Fruit fly (Drosophila melanogaster): Measurements from ENCODE around the gene DCTN1-p150.

Gene DCTN1-p150

DNA sequence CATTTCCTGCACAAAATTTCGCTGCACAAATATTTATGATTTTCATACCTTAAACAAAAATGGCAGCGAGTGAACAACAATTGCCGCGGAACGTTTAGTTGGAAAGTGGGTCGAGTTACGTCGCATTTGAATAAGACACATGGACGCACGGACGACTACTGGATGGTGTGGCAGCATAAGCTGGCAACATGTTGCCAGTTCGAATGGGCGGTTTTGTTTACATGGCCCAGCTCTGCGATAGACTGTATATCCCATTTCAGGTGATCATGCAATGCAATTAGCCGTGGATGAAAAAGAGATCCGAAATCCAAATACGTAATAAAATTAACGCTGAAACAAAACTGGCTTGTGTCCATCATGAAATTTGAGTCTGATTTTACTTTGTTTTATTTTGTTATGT lies 27.5 kb downstream of the DCTN1-p150 start:
- no peak for TF ChIP-seq CG15710 (tag; optimal IDR thresholded peaks at IDR 0.05)
- no peak for TF ChIP-seq CG34367 (tag; optimal IDR thresholded peaks at IDR 0.05)
- no peak for TF ChIP-seq CG17806 (tag; optimal IDR thresholded peaks at IDR 0.05)
- TF ChIP-seq CG32121 (GFP tag; IDR thresholded peaks at IDR 0.05) = no peak
- no peak for TF ChIP-seq CG10348 (GFP tag; IDR thresholded peaks at IDR 0.05)
- TF ChIP-seq CG8159 (tag; optimal IDR thresholded peaks at IDR 0.05) = no peak
- no peak for TF ChIP-seq CG9948 (tag; optimal IDR thresholded peaks at IDR 0.05)
- TF ChIP-seq D1 (tag; optimal IDR thresholded peaks at IDR 0.05) = no peak
- TF ChIP-seq CG13204 (GFP tag; optimal IDR thresholded peaks at IDR 0.05) = no peak
- TF ChIP-seq Pif1A (GFP tag; optimal IDR thresholded peaks at IDR 0.05) = no peak
- no peak for TF ChIP-seq rn (GFP tag; IDR thresholded peaks at IDR 0.05)

DNA sequence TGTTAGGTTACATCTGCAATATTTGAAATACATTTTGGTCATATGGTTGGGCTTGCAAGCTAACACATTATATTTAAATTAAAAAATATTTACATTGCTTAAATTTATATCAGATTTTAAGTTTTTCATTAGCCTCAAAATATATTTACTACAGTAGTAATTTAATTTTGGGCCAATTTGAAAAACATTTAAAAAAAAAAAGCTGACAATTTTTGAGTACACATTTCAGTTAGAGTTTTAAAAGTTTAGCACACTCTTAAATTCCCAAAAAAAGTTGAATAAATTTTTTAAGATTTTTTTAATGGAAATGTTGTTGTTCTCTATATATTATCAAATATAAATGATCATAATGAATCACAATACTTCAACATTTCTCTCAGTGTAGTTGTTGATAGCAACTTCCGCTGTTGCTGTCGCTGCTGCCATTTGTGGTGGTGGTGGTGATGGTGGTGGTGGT lies 28.1 kb downstream of the DCTN1-p150 start:
- TF ChIP-seq CG4496 (GFP tag; IDR thresholded peaks at IDR 0.05) (0 out of 3 replicates have a peak, but pooled peaks have one; percentile 12), CG32121 (GFP tag; IDR thresholded peaks at IDR 0.05) (peak; percentile 29; the same call in 1 of the 2 replicates), CG17806 (tag; optimal IDR thresholded peaks at IDR 0.05) (peak; percentile 31), CG8159 (tag; optimal IDR thresholded peaks at IDR 0.05) (peak; percentile 57), Snoo (tag; optimal IDR thresholded peaks at IDR 0.05) (peak; percentile 19), EcR (GFP tag; optimal IDR thresholded peaks at IDR 0.05) (no peak), CG9948 (tag; optimal IDR thresholded peaks at IDR 0.05) (peak; percentile 63), Pif1A (GFP tag; optimal IDR thresholded peaks at IDR 0.05) (peak; percentile 39), CG34367 (tag; optimal IDR thresholded peaks at IDR 0.05) (peak; percentile 15), Pif1B (GFP tag; optimal IDR thresholded peaks at IDR 0.05) (no peak), CG14655 (GFP tag; optimal IDR thresholded peaks at IDR 0.05) (peak; percentile 80), CG10348 (GFP tag; IDR thresholded peaks at IDR 0.05) (no peak), CG8301 (tag; optimal IDR thresholded peaks at IDR 0.05) (peak; percentile 69), fd96Ca (GFP tag; IDR thresholded peaks at IDR 0.05) (no peak), rn (GFP tag; IDR thresholded peaks at IDR 0.05) (no peak), Ets98B (GFP tag; IDR thresholded peaks at IDR 0.05) (peak; percentile 37; the same call in 1 of the 2 replicates), CG15710 (tag; optimal IDR thresholded peaks at IDR 0.05) (peak; percentile 25), D1 (tag; optimal IDR thresholded peaks at IDR 0.05) (peak; percentile 43), CG12605 (GFP tag; IDR thresholded peaks at IDR 0.05) (no peak), gl (tag; optimal IDR thresholded peaks at IDR 0.05) (no peak), CG13204 (GFP tag; optimal IDR thresholded peaks at IDR 0.05) (no peak)

- TF ChIP-seq CG34367 (tag; optimal IDR thresholded peaks at IDR 0.05) = no peak
- TF ChIP-seq D1 (tag; optimal IDR thresholded peaks at IDR 0.05) = no peak
- no peak for TF ChIP-seq CG8159 (tag; optimal IDR thresholded peaks at IDR 0.05)
- TF ChIP-seq CG8301 (tag; optimal IDR thresholded peaks at IDR 0.05) = no peak
- TF ChIP-seq CG10348 (GFP tag; IDR thresholded peaks at IDR 0.05) = no peak
- no peak for TF ChIP-seq CG14655 (GFP tag; optimal IDR thresholded peaks at IDR 0.05)
- TF ChIP-seq EcR (GFP tag; optimal IDR thresholded peaks at IDR 0.05) = no peak
- TF ChIP-seq CG17806 (tag; optimal IDR thresholded peaks at IDR 0.05) = no peak
- no peak for TF ChIP-seq fd96Ca (GFP tag; IDR thresholded peaks at IDR 0.05)
- TF ChIP-seq CG32121 (GFP tag; IDR thresholded peaks at IDR 0.05) = no peak
- no peak for TF ChIP-seq gl (tag; optimal IDR thresholded peaks at IDR 0.05)
- no peak for TF ChIP-seq CG13204 (GFP tag; optimal IDR thresholded peaks at IDR 0.05)
- no peak for TF ChIP-seq CG4496 (GFP tag; IDR thresholded peaks at IDR 0.05)
- no peak for TF ChIP-seq Pif1B (GFP tag; optimal IDR thresholded peaks at IDR 0.05)
- no peak for TF ChIP-seq Snoo (tag; optimal IDR thresholded peaks at IDR 0.05)
- no peak for TF ChIP-seq Ets98B (GFP tag; IDR thresholded peaks at IDR 0.05)
- no peak for TF ChIP-seq rn (GFP tag; IDR thresholded peaks at IDR 0.05)
- no peak for TF ChIP-seq Pif1A (GFP tag; optimal IDR thresholded peaks at IDR 0.05)
Measured at dm6 chr3L:13957789-13958188, 28.6 kb downstream of the DCTN1-p150 start.

- TF ChIP-seq Pif1A (GFP tag; optimal IDR thresholded peaks at IDR 0.05) (no peak), CG4496 (GFP tag; IDR thresholded peaks at IDR 0.05) (peak; percentile 30; the same call in 1 of the 3 replicates)
Measured at dm6 chr3L:13964635-13965501, 35.7 kb downstream of the DCTN1-p150 start, which contains the start of the genes Meics, Nxf3 and ssp2. Meics (minus strand) TSS chr3L:13964702. Nxf3 (plus strand) TSS chr3L:13965203. ssp2 (plus strand) TSS chr3L:13965203.

DNA sequence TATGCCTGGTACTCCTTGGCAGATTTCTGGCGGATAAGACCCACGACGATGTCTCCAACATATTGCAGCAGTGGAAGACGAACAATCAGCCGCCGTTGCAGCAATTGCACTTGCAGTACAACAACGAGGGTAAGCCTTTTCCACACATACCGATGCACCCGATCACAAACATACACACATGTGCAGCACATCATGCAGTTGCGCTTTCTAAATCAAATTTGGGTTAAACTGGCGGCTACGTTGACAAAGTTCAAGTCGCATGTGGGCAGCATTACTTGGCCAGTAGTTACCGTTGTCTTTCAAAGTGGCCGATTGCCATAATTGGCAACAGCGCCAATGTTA lies 36.3 kb downstream of the DCTN1-p150 start:
- TF ChIP-seq CG12605 (GFP tag; IDR thresholded peaks at IDR 0.05) (no peak), fd96Ca (GFP tag; IDR thresholded peaks at IDR 0.05) (no peak)

DNA sequence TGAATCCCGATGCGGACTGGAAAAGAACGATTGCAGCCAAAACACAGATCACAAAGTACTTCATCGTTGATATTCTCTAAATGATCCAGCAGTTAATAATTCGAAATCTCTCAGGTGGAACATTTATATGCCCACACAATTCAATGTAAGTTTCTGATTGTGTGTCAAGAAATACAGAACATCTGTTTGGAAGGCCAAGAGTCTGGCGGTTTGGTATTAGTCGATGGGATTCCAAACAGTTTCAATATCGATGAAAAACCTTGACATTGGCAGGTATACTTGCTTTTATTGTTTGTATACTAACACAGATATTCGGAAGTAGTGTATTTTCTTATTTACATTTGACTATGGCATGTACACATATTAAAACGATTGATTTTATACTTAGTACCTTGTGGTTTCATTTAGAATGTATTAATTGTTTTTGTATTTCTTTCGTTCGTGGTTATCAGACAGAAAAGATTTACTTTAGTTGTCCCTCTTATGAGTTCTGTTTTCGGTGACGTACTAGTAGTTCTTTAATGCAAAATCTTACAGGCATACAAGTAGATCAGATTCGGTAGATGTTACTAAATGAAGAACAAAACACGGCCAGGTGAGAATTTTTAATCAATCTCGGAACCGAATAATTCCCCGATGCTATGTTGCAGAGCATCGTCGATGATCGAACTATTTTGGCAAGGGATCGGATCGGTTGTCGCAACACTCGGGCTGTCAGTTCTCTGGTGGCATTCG lies 44.4 kb downstream of the DCTN1-p150 start, which contains the start of the genes CG13738 and Hsc70-1:
TSS of gene CG13738 (minus strand) at position 101 of the 735 bp plus-strand sequence.
TSS of gene Hsc70-1 (plus strand) at position 685 of the 735 bp plus-strand sequence.
- TF ChIP-seq CG8159 (tag; optimal IDR thresholded peaks at IDR 0.05) (no peak), CG13204 (GFP tag; optimal IDR thresholded peaks at IDR 0.05) (no peak), Snoo (tag; optimal IDR thresholded peaks at IDR 0.05) (no peak), CG8301 (tag; optimal IDR thresholded peaks at IDR 0.05) (no peak), CG4496 (GFP tag; IDR thresholded peaks at IDR 0.05) (no peak), Pif1A (GFP tag; optimal IDR thresholded peaks at IDR 0.05) (no peak), Ets98B (GFP tag; IDR thresholded peaks at IDR 0.05) (no peak), CG10348 (GFP tag; IDR thresholded peaks at IDR 0.05) (no peak), CG14655 (GFP tag; optimal IDR thresholded peaks at IDR 0.05) (no peak)
